Fruit fly (Drosophila melanogaster): ENCODE measurements around the gene pkm.

Gene pkm

dm6 chrX:11611645-11612079 lies 27.7 kb upstream of the pkm start, which contains the start of the genes CG2247 and CG1703 (continued):
- TF ChIP-seq crp (GFP tag; optimal IDR thresholded peaks at IDR 0.05) (peak in 1 of 2 experiments; percentile 49), MBD-R2 (GFP tag; IDR thresholded peaks at IDR 0.05) (0 out of 2 replicates have a peak, but pooled peaks have one; percentile 19), Camta (GFP tag; optimal IDR thresholded peaks at IDR 0.05) (no peak), odd (GFP tag; optimal IDR thresholded peaks at IDR 0.05) (no peak), Mad (GFP tag; optimal IDR thresholded peaks at IDR 0.05) (no peak), tna (GFP tag; IDR thresholded peaks at IDR 0.05; ENCODE audit: partially characterized antibody) (peak; percentile 51; the same call in 1 of the 2 replicates), Doc3 (GFP tag; IDR thresholded peaks at IDR 0.05; ENCODE audit: partially characterized antibody) (peak; percentile 70; the same call in 2 of the 3 replicates), dmrt11E (tag; optimal IDR thresholded peaks at IDR 0.05) (peak; percentile 11), Opbp (GFP tag; IDR thresholded peaks at IDR 0.05; ENCODE audit: partially characterized antibody) (peak; percentile 76), hb (GFP tag; IDR thresholded peaks at IDR 0.05; ENCODE audit: partially characterized antibody) (peak; percentile 68; the same call in 2 of the 3 replicates), CG10431 (GFP tag; optimal IDR thresholded peaks at IDR 0.05) (no peak), nerfin-1 (tag; optimal IDR thresholded peaks at IDR 0.05) (no peak), Ets97D (GFP tag; optimal IDR thresholded peaks at IDR 0.05) (peak; percentile 25), CG30020 (tag; optimal IDR thresholded peaks at IDR 0.05) (peak; percentile 68), tap (tag; optimal IDR thresholded peaks at IDR 0.05) (no peak), vnd (GFP tag; IDR thresholded peaks at IDR 0.05; ENCODE audit: partially characterized antibody) (peak; percentile 76), gsb (GFP tag; IDR thresholded peaks at IDR 0.05) (no peak), pzg (GFP tag; optimal IDR thresholded peaks at IDR 0.05) (peak; percentile 78), sna (GFP tag; IDR thresholded peaks at IDR 0.05; ENCODE audit: partially characterized antibody) (peak; percentile 71), Meics (GFP tag; optimal IDR thresholded peaks at IDR 0.05) (no peak), Aef1 (GFP tag; IDR thresholded peaks at IDR 0.05) (peak; percentile 81), CG11560 (tag; IDR thresholded peaks at IDR 0.05) (no peak; the same call in 2 of the 3 replicates), HLHmδ (GFP tag; optimal IDR thresholded peaks at IDR 0.05) (no peak), Stat92E (GFP tag; optimal IDR thresholded peaks at IDR 0.05) (no peak), oc (tag; optimal IDR thresholded peaks at IDR 0.05) (no peak), Lim3 (GFP tag; IDR thresholded peaks at IDR 0.05) (no peak), Lpt (GFP tag; optimal IDR thresholded peaks at IDR 0.05) (no peak), inv (GFP tag; IDR thresholded peaks at IDR 0.05; ENCODE audit: partially characterized antibody) (peak; percentile 80), Deaf1 (tag; optimal IDR thresholded peaks at IDR 0.05) (peak; percentile 43), CG12155 (GFP tag; optimal IDR thresholded peaks at IDR 0.05) (no peak), Sox100B (GFP tag; optimal IDR thresholded peaks at IDR 0.05) (no peak), CG15479 (GFP tag; optimal IDR thresholded peaks at IDR 0.05) (peak; percentile 45), Dp (GFP tag; optimal IDR thresholded peaks at IDR 0.05) (peak; percentile 45), Dll (GFP tag; IDR thresholded peaks at IDR 0.05; ENCODE audit: partially characterized antibody) (peak; percentile 92), slp2 (GFP tag; optimal IDR thresholded peaks at IDR 0.05) (no peak), CG7839 (tag; optimal IDR thresholded peaks at IDR 0.05) (no peak), CG4707 (GFP tag; optimal IDR thresholded peaks at IDR 0.05) (no peak), CG10462 (GFP tag; optimal IDR thresholded peaks at IDR 0.05) (no peak), Fer1 (GFP tag; optimal IDR thresholded peaks at IDR 0.05) (no peak), jumu (GFP tag; optimal IDR thresholded peaks at IDR 0.05) (no peak), gfzf (GFP tag; optimal IDR thresholded peaks at IDR 0.05) (peak; percentile 69), CG10267 (tag; optimal IDR thresholded peaks at IDR 0.05) (peak; percentile 80), Ada2b (GFP tag; IDR thresholded peaks at IDR 0.05) (no peak), Side (GFP tag; optimal IDR thresholded peaks at IDR 0.05) (no peak), Xbp1 (GFP tag; optimal IDR thresholded peaks at IDR 0.05) (no peak), prd (optimal IDR thresholded peaks at IDR 0.05) (no peak), prd (GFP tag; IDR thresholded peaks at IDR 0.05) (no peak), Sry-δ (GFP tag; optimal IDR thresholded peaks at IDR 0.05) (peak; percentile 75), CG2712 (tag; optimal IDR thresholded peaks at IDR 0.05) (peak; percentile 60)
